Worm (Caenorhabditis elegans) whole organism, young adult: ENCODE data around the gene cdk-4.

Experiments used
- B0019.2 ChIP-seq: fragments of 200-800 bp; sonication (Bioruptor generic); conservative IDR thresholded peaks from 2 replicates; pipeline ENCODE4 v1.3.6; 2022; ENCODE audit warnings: missing genetic modification reagents, missing genetic modification characterization, missing compliant biosample characterization
- B0261.1 ChIP-seq: sonication (generic microtip); optimal IDR thresholded peaks from 2 replicates; lab custom pipeline; 2016; ENCODE audit warnings: mild to moderate bottlenecking, missing genetic modification characterization, moderate library complexity, missing compliant biosample characterization
- C06A6.2 ChIP-seq: fragments of 200-800 bp; sonication (Bioruptor generic); conservative IDR thresholded peaks from 2 replicates; pipeline ENCODE4 v1.3.6; 2022; ENCODE audit warnings: missing genetic modification characterization, missing compliant biosample characterization
- C17E4.6 ChIP-seq: fragments of 200-800 bp; sonication (Bioruptor generic); IDR thresholded peaks from 2 replicates; pipeline ENCODE4 v1.3.6; 2022; ENCODE audit warnings: missing genetic modification reagents, missing genetic modification characterization, missing compliant biosample characterization
- F10E7.11 ChIP-seq: sonication (generic microtip); optimal IDR thresholded peaks from 2 replicates; lab custom pipeline; 2017; ENCODE audit warnings: mild to moderate bottlenecking, missing genetic modification characterization, moderate library complexity, missing compliant biosample characterization
- F23B12.7 ChIP-seq: sonication (generic microtip); optimal IDR thresholded peaks from 2 replicates; lab custom pipeline; 2017; ENCODE audit warnings: missing genetic modification characterization, mild to moderate bottlenecking, missing compliant biosample characterization, antibody characterized with exemption, moderate library complexity; ENCODE audit not compliant: insufficient read depth
- F37B4.10 ChIP-seq: fragments of 200-800 bp; sonication (Bioruptor generic); IDR thresholded peaks from 2 replicates; pipeline ENCODE4 v1.3.6; 2022; ENCODE audit warnings: missing genetic modification characterization, missing compliant biosample characterization
- F39B2.1 ChIP-seq: fragments of 200-800 bp; sonication (Bioruptor generic); IDR thresholded peaks from 2 replicates; pipeline ENCODE4 v1.3.6; 2022; ENCODE audit warnings: missing genetic modification reagents, missing genetic modification characterization, missing compliant biosample characterization
- Y67H2A.10 ChIP-seq: fragments of 200-800 bp; sonication (Bioruptor generic); conservative IDR thresholded peaks from 2 replicates; pipeline ENCODE4 v1.3.6; 2022; ENCODE audit warnings: missing genetic modification reagents, missing genetic modification characterization, missing compliant biosample characterization
- Y79H2A.3 ChIP-seq: fragments of 200-800 bp; sonication (Bioruptor generic); conservative IDR thresholded peaks from 2 replicates; pipeline ENCODE4 v1.3.6; 2022; ENCODE audit warnings: missing genetic modification reagents, missing genetic modification characterization, missing compliant biosample characterization
- aptf-2 ChIP-seq: fragments of 200-800 bp; sonication (Bioruptor generic); conservative IDR thresholded peaks from 2 replicates; pipeline ENCODE4 v1.3.6; 2022; ENCODE audit warnings: missing genetic modification reagents, missing genetic modification characterization, missing compliant biosample characterization
- cebp-1 ChIP-seq, 2 experiments: fragments of 200-800 bp in 1 of 2; sonication (Bioruptor generic) in 1 of 2; sonication (generic microtip) in 1 of 2; IDR thresholded peaks in 1 of 2; optimal IDR thresholded peaks in 1 of 2; 2 replicates each; pipeline versions ENCODE4 v1.3.6 to Lab custom; 2017 to 2022; ENCODE audit warnings: missing compliant biosample characterization in 2 of 2, missing genetic modification characterization in 2 of 2, mild to moderate bottlenecking in 1 of 2, missing genetic modification reagents in 1 of 2, moderate library complexity in 1 of 2
- cebp-2 ChIP-seq: fragments of 200-800 bp; sonication (Bioruptor generic); IDR thresholded peaks from 2 replicates; pipeline ENCODE4 v1.3.6; 2022; ENCODE audit warnings: missing genetic modification characterization, missing compliant biosample characterization
- ceh-27 ChIP-seq: fragments of 200-800 bp; sonication (Bioruptor generic); optimal IDR thresholded peaks from 2 replicates; lab custom pipeline; 2018; ENCODE audit warnings: mild to moderate bottlenecking, missing genetic modification characterization, moderate library complexity, missing compliant biosample characterization
- ceh-58 ChIP-seq: fragments of 200-800 bp; sonication (Bioruptor generic); IDR thresholded peaks from 2 replicates; pipeline ENCODE4 v1.3.6; 2022; ENCODE audit warnings: missing genetic modification characterization, missing compliant biosample characterization
- ceh-91 ChIP-seq: fragments of 200-800 bp; sonication (Bioruptor generic); IDR thresholded peaks from 2 replicates; pipeline ENCODE4 v1.3.6; 2022; ENCODE audit warnings: missing genetic modification reagents, missing genetic modification characterization, missing compliant biosample characterization
- dox-1 ChIP-seq: fragments of 200-800 bp; sonication (Bioruptor generic); IDR thresholded peaks from 2 replicates; pipeline ENCODE4 v1.3.6; 2022; ENCODE audit warnings: missing genetic modification reagents, missing genetic modification characterization, missing compliant biosample characterization
- dpl-1 ChIP-seq: fragments of 150-350 bp; optimal IDR thresholded peaks from 2 replicates; lab custom pipeline; 2014; ENCODE audit warnings: missing biosample characterization, missing genetic modification reagents, missing genetic modification characterization
- efl-1 ChIP-seq: fragments of 150-350 bp; optimal IDR thresholded peaks from 2 replicates; lab custom pipeline; 2014; ENCODE audit warnings: missing biosample characterization, missing genetic modification reagents, missing genetic modification characterization
- egrh-3 ChIP-seq: fragments of 200-800 bp; sonication (Bioruptor generic); IDR thresholded peaks from 2 replicates; pipeline ENCODE4 v1.3.6; 2022; ENCODE audit warnings: missing genetic modification reagents, missing genetic modification characterization, missing compliant biosample characterization
- ekl-4 ChIP-seq: fragments of 200-800 bp; sonication (Bioruptor generic); IDR thresholded peaks from 2 replicates; pipeline ENCODE4 v1.3.6; 2022; ENCODE audit warnings: missing genetic modification reagents, missing genetic modification characterization, missing compliant biosample characterization
- hlh-12 ChIP-seq: sonication (generic microtip); optimal IDR thresholded peaks from 2 replicates; lab custom pipeline; 2016; ENCODE audit warnings: missing genetic modification characterization, missing compliant biosample characterization
- hsf-1 ChIP-seq: fragments of 200-800 bp; sonication (Bioruptor generic); IDR thresholded peaks from 2 replicates; pipeline ENCODE4 v1.3.6; 2022; ENCODE audit warnings: missing genetic modification reagents, missing genetic modification characterization, missing compliant biosample characterization
- lag-1 ChIP-seq: fragments of 200-800 bp; sonication (Bioruptor generic); IDR thresholded peaks from 2 replicates; pipeline ENCODE4 v1.3.6; 2022; ENCODE audit warnings: missing genetic modification reagents, missing genetic modification characterization, missing compliant biosample characterization
- lin-26 ChIP-seq: fragments of 200-800 bp; sonication (Bioruptor generic); IDR thresholded peaks from 2 replicates; pipeline ENCODE4 v1.3.6; 2022; ENCODE audit warnings: missing genetic modification reagents, missing genetic modification characterization, missing compliant biosample characterization
- lin-40 ChIP-seq: sonication (generic microtip); optimal IDR thresholded peaks from 2 replicates; lab custom pipeline; 2016; ENCODE audit warnings: missing genetic modification characterization, mild to moderate bottlenecking, missing compliant biosample characterization, missing genotype, missing genetic modification reagents
- lsy-27 ChIP-seq: sonication (generic microtip); optimal IDR thresholded peaks from 2 replicates; lab custom pipeline; 2017; ENCODE audit warnings: missing genetic modification characterization, mild to moderate bottlenecking, missing compliant biosample characterization, antibody characterized with exemption, missing genotype, borderline replicate concordance; ENCODE audit not compliant: insufficient read depth
- madf-10 ChIP-seq: sonication (generic microtip); optimal IDR thresholded peaks from 2 replicates; lab custom pipeline; 2016; ENCODE audit warnings: mild to moderate bottlenecking, missing genetic modification characterization, missing compliant biosample characterization
- madf-3 ChIP-seq: fragments of 200-800 bp; sonication (Bioruptor generic); IDR thresholded peaks from 2 replicates; pipeline ENCODE4 v1.3.6; 2022; ENCODE audit warnings: missing genetic modification reagents, missing genetic modification characterization, missing compliant biosample characterization
- mel-28 ChIP-seq: sonication (generic microtip); optimal IDR thresholded peaks from 2 replicates; lab custom pipeline; 2016; ENCODE audit warnings: borderline replicate concordance, mild to moderate bottlenecking, missing genetic modification characterization, missing compliant biosample characterization
- nfya-2 ChIP-seq: fragments of 200-800 bp; sonication (Bioruptor generic); IDR thresholded peaks from 2 replicates; pipeline ENCODE4 v1.3.6; 2022; ENCODE audit warnings: missing genetic modification reagents, missing genetic modification characterization, missing compliant biosample characterization
- nfyb-1 ChIP-seq: fragments of 200-800 bp; sonication (Bioruptor generic); IDR thresholded peaks from 2 replicates; pipeline ENCODE4 v1.3.6; 2022; ENCODE audit warnings: missing genetic modification reagents, missing genetic modification characterization, missing compliant biosample characterization
- nhr-120 ChIP-seq: fragments of 200-800 bp; sonication (Bioruptor generic); IDR thresholded peaks from 2 replicates; pipeline ENCODE4 v1.3.6; 2022; ENCODE audit warnings: missing genetic modification characterization, missing compliant biosample characterization
- nhr-80 ChIP-seq: sonication (generic microtip); optimal IDR thresholded peaks from 2 replicates; lab custom pipeline; 2016; ENCODE audit warnings: missing genetic modification characterization, missing compliant biosample characterization
- pbrm-1 ChIP-seq: fragments of 200-800 bp; sonication (Bioruptor generic); IDR thresholded peaks from 2 replicates; pipeline ENCODE4 v1.3.6; 2022; ENCODE audit warnings: missing genetic modification reagents, missing genetic modification characterization, missing compliant biosample characterization
- snpc-4 ChIP-seq, 5 experiments: fragments of 150-350 bp in 1 of 5; sonication (generic microtip) in 4 of 5; optimal IDR thresholded peaks; 2 replicates each; lab custom pipeline; 2014 to 2018; ENCODE audit warnings: missing genetic modification characterization in 5 of 5, missing biosample characterization in 3 of 5, antibody characterized with exemption in 2 of 5, mild to moderate bottlenecking in 2 of 5, missing compliant biosample characterization in 2 of 5, missing genotype in 2 of 5, moderate library complexity in 2 of 5, missing genetic modification reagents in 1 of 5
- somi-1 ChIP-seq: fragments of 200-800 bp; sonication (Bioruptor generic); optimal IDR thresholded peaks from 2 replicates; lab custom pipeline; 2018; ENCODE audit warnings: mild to moderate bottlenecking, missing genetic modification characterization, missing compliant biosample characterization
- xnd-1 ChIP-seq: sonication (generic microtip); optimal IDR thresholded peaks from 2 replicates; lab custom pipeline; 2016; ENCODE audit warnings: missing genotype, missing genetic modification reagents, missing genetic modification characterization, missing compliant biosample characterization
- zfh-2 ChIP-seq: fragments of 200-800 bp; sonication (Bioruptor generic); conservative IDR thresholded peaks from 2 replicates; pipeline ENCODE4 v1.3.6; 2022; ENCODE audit warnings: missing genetic modification reagents, missing genetic modification characterization, missing compliant biosample characterization
- ztf-26 ChIP-seq: sonication (generic microtip); optimal IDR thresholded peaks from 2 replicates; lab custom pipeline; 2017; ENCODE audit warnings: missing genetic modification characterization, missing compliant biosample characterization
- ztf-6 ChIP-seq: fragments of 200-800 bp; sonication (Bioruptor generic); IDR thresholded peaks from 2 replicates; pipeline ENCODE4 v1.3.6; 2022; ENCODE audit warnings: missing genetic modification reagents, missing genetic modification characterization, missing compliant biosample characterization

cdk-4 gene

DNA sequence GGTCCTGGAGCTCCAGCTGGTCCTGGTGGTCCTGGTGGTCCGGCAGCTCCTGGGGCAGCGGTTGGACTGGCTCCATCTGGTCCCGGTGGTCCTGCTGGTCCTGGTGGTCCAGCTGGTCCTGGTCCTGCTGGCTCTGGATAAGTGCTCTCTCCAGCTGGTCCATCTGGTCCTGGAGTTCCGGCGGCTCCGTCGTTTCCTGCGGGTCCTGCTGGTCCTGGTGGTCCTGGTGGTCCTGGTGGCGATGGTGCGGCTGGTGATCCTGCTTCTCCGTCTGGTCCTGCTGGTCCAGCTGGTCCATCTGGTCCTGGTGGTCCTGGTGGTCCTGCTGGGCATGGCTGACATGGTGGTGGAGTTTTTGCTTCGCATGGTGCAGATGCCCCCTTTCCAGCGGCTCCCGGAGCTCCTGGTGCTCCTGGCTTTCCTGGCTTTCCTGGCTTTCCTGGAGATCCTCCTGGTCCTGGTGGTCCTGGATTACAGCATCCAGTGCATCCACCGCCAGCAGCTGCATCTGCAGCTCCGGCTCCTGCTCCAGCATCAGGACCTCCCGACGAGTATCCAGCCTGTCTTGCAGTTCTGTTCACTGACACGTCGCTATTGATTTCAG is 8.4 kb downstream of the cdk-4 start:
- TF ChIP-seq zfh-2 (GFP tag; lab: Robert Waterston, UW) (peak; percentile 92), nhr-120 (0 out of 2 replicates have a peak, but pooled peaks have one; percentile 4), egrh-3 (peak; percentile 97), ekl-4 (no peak)

DNA sequence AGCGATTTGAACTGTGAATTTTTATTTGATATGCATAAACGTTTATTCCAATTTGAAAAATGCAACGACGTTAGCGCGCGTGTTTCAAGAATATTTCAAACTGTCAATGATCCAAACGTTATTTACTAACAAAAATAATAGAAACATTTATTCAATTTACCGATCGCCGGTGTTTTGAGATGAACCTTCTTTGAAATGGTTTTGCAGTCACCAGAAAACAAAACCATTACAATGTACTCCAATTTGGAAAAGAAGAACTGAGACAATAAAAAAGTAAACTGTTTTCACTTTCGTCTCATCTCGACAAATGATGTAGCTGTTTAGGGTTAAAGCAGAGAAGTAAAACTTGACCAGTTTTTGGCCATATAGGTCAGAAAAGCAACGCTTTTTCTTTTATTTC is 11.5 kb downstream of the cdk-4 start, which contains the start of gene H06A10.1:
Gene H06A10.1 (plus strand): TSS at position 301 of the 400 bp plus-strand sequence.
- TF ChIP-seq dox-1 (GFP tag; lab: Robert Waterston, UW) (no peak), xnd-1 (no peak), ceh-27 (GFP tag; lab: Kevin White, UChicago) (no peak), pbrm-1 (GFP tag; lab: Robert Waterston, UW) (no peak), nfyb-1 (GFP tag; lab: Robert Waterston, UW) (no peak), lin-26 (GFP tag; lab: Robert Waterston, UW) (no peak), aptf-2 (GFP tag; lab: Robert Waterston, UW) (no peak), F37B4.10 (no peak), F23B12.7 (no peak)

ce11 chrX:13506493-13506892 is 12.2 kb downstream of the cdk-4 start:
- TF ChIP-seq dpl-1 (no peak), mel-28 (tag; lab: Kevin White, UChicago) (no peak), Y79H2A.3 (GFP tag; lab: Robert Waterston, UW) (no peak), lin-40 (tag; lab: Kevin White, UChicago) (no peak), snpc-4 (GFP tag; optimal IDR thresholded peaks at IDR 0.05; lab: Kevin White, UChicago) (no peak), snpc-4 (tag; optimal IDR thresholded peaks at IDR 0.05; lab: Kevin White, UChicago) (peak in 3 of 4 experiments; percentile 33 to 76 (median 73)), ztf-6 (GFP tag; lab: Robert Waterston, UW) (no peak)

- TF ChIP-seq B0019.2 = no peak
- TF ChIP-seq madf-3 (GFP tag; lab: Robert Waterston, UW) = no peak
- TF ChIP-seq lag-1 (GFP tag; lab: Robert Waterston, UW) = no peak
- no peak for TF ChIP-seq snpc-4 (GFP tag; optimal IDR thresholded peaks at IDR 0.05; lab: Kevin White, UChicago)
- no peak for TF ChIP-seq snpc-4 (tag; optimal IDR thresholded peaks at IDR 0.05; lab: Kevin White, UChicago)
- no peak for TF ChIP-seq ceh-58
- no peak for TF ChIP-seq ceh-91 (GFP tag; lab: Robert Waterston, UW)
- no peak for TF ChIP-seq efl-1 (GFP tag; lab: Kevin White, UChicago)
- TF ChIP-seq hsf-1 (GFP tag; lab: Robert Waterston, UW) = no peak
- TF ChIP-seq C06A6.2 (GFP tag; lab: Robert Waterston, UW) = no peak
Measured at ce11 chrX:13506043-13506442, 12.7 kb downstream of the cdk-4 start.

ce11 chrX:13505201-13505600 is 13.5 kb downstream of the cdk-4 start:
- no peak for TF ChIP-seq cebp-1 (GFP tag; IDR thresholded peaks at IDR 0.05; lab: Robert Waterston, UW)
- TF ChIP-seq cebp-1 (tag; optimal IDR thresholded peaks at IDR 0.05; lab: Kevin White, UChicago) = no peak
- no peak for TF ChIP-seq dpl-1
- no peak for TF ChIP-seq nfyb-1 (GFP tag; lab: Robert Waterston, UW)
- TF ChIP-seq Y67H2A.10 (GFP tag; lab: Robert Waterston, UW) = no peak
- TF ChIP-seq somi-1 (GFP tag; lab: Kevin White, UChicago) = no peak
- TF ChIP-seq dox-1 (GFP tag; lab: Robert Waterston, UW) = no peak
- no peak for TF ChIP-seq nhr-80
- no peak for TF ChIP-seq C17E4.6 (GFP tag; lab: Robert Waterston, UW)
- TF ChIP-seq hlh-12 (tag; lab: Kevin White, UChicago) = no peak
- no peak for TF ChIP-seq ztf-26 (tag; lab: Kevin White, UChicago)
- no peak for TF ChIP-seq madf-10 (tag; lab: Kevin White, UChicago)
- TF ChIP-seq F10E7.11 = no peak
- TF ChIP-seq lsy-27 (tag; lab: Kevin White, UChicago) = no peak
- TF ChIP-seq F39B2.1 = no peak
- no peak for TF ChIP-seq mel-28 (tag; lab: Kevin White, UChicago)
- TF ChIP-seq B0261.1 (tag; lab: Kevin White, UChicago) = no peak
- TF ChIP-seq nfya-2 (GFP tag; lab: Robert Waterston, UW) = no peak
- TF ChIP-seq ceh-58 = no peak
- no peak for TF ChIP-seq cebp-2 (GFP tag; lab: Robert Waterston, UW)
